Fruit fly (Drosophila melanogaster) whole organism: ENCODE data around the gene PGRP-SB1.

ENCODE experiments used
- CG8478 ChIP-seq: fragments of >200 bp; optimal IDR thresholded peaks from 2 replicates; lab custom pipeline; 2018; ENCODE audit warnings: inconsistent platforms
- Dll ChIP-seq: fragments of >200 bp; optimal IDR thresholded peaks from 2 replicates; lab custom pipeline; 2017
- EcR ChIP-seq, 2 experiments: fragments of >200 bp; optimal IDR thresholded peaks; 2 replicates each; lab custom pipeline; 2017; ENCODE audit warnings: missing biosample characterization in 2 of 2, missing genetic modification characterization in 2 of 2, missing genetic modification reagents in 2 of 2
- pan ChIP-seq: fragments of >200 bp; optimal IDR thresholded peaks from 2 replicates; lab custom pipeline; 2017
- psq ChIP-seq: fragments of >200 bp; optimal IDR thresholded peaks from 2 replicates; lab custom pipeline; 2017
- usp ChIP-seq: fragments of >200 bp; optimal IDR thresholded peaks from 2 replicates; lab custom pipeline; 2017; ENCODE audit warnings: missing biosample characterization, missing genetic modification characterization, mixed read lengths

The PGRP-SB1 gene

dm6 chr3L:16727939-16728635, at the start of gene PGRP-SB1:
Gene PGRP-SB1 (minus strand): TSS chr3L:16727989.
- TF ChIP-seq pan (lab: Kevin White, UChicago), result peak; percentile 70
- no peak for TF ChIP-seq EcR (GFP tag; optimal IDR thresholded peaks at IDR 0.05; lab: Kevin White, UChicago)

dm6 chr3L:16772755-16773523, 45.1 kb upstream of the PGRP-SB1 start:
- no peak for TF ChIP-seq CG8478 (lab: Kevin White, UChicago)
- no peak for TF ChIP-seq Dll (lab: Kevin White, UChicago)
- no peak for TF ChIP-seq psq
- TF ChIP-seq pan (lab: Kevin White, UChicago), result no peak
- TF ChIP-seq usp (GFP tag; lab: Kevin White, UChicago), result no peak

- TF ChIP-seq Dll (lab: Kevin White, UChicago) (no peak), usp (GFP tag; lab: Kevin White, UChicago) (no peak), pan (lab: Kevin White, UChicago) (no peak), EcR (GFP tag; optimal IDR thresholded peaks at IDR 0.05; lab: Kevin White, UChicago) (no peak), CG8478 (lab: Kevin White, UChicago) (no peak), psq (no peak)
Observed at dm6 chr3L:16769866-16770265, 42.1 kb upstream of the PGRP-SB1 start.

- no peak for TF ChIP-seq Dll (lab: Kevin White, UChicago)
- no peak for TF ChIP-seq pan (lab: Kevin White, UChicago)
- TF ChIP-seq usp (GFP tag; lab: Kevin White, UChicago), result no peak
- TF ChIP-seq CG8478 (lab: Kevin White, UChicago), result no peak
- TF ChIP-seq EcR (GFP tag; optimal IDR thresholded peaks at IDR 0.05; lab: Kevin White, UChicago), result no peak
- TF ChIP-seq psq, result no peak
Observed at dm6 chr3L:16768001-16768652, 40.3 kb upstream of the PGRP-SB1 start.

dm6 chr3L:16766901-16767300, 39.1 kb upstream of the PGRP-SB1 start:
- no peak for TF ChIP-seq CG8478 (lab: Kevin White, UChicago)
- no peak for TF ChIP-seq usp (GFP tag; lab: Kevin White, UChicago)
- TF ChIP-seq Dll (lab: Kevin White, UChicago), result no peak
- TF ChIP-seq pan (lab: Kevin White, UChicago), result no peak
- TF ChIP-seq EcR (GFP tag; optimal IDR thresholded peaks at IDR 0.05; lab: Kevin White, UChicago), result no peak

dm6 chr3L:16765647-16766628, 38.1 kb upstream of the PGRP-SB1 start, which contains the start of gene Nrt:
Gene Nrt (plus strand): TSS chr3L:16766072.
- TF ChIP-seq psq, result no peak
- no peak for TF ChIP-seq EcR (GFP tag; optimal IDR thresholded peaks at IDR 0.05; lab: Kevin White, UChicago)
- no peak for TF ChIP-seq Dll (lab: Kevin White, UChicago)
- TF ChIP-seq CG8478 (lab: Kevin White, UChicago), result no peak
- no peak for TF ChIP-seq pan (lab: Kevin White, UChicago)
- TF ChIP-seq usp (GFP tag; lab: Kevin White, UChicago), result no peak

- TF ChIP-seq usp (GFP tag; lab: Kevin White, UChicago) (no peak), CG8478 (lab: Kevin White, UChicago) (no peak), Dll (lab: Kevin White, UChicago) (no peak), psq (no peak), EcR (GFP tag; optimal IDR thresholded peaks at IDR 0.05; lab: Kevin White, UChicago) (peak in 1 of 2 experiments; percentile 64)
Observed at dm6 chr3L:16762203-16762997, 34.6 kb upstream of the PGRP-SB1 start.

- no peak for TF ChIP-seq Dll (lab: Kevin White, UChicago)
- no peak for TF ChIP-seq psq
- no peak for TF ChIP-seq pan (lab: Kevin White, UChicago)
- no peak for TF ChIP-seq CG8478 (lab: Kevin White, UChicago)
- TF ChIP-seq usp (GFP tag; lab: Kevin White, UChicago), result no peak
- no peak for TF ChIP-seq EcR (GFP tag; optimal IDR thresholded peaks at IDR 0.05; lab: Kevin White, UChicago)
Observed at dm6 chr3L:16760274-16760673, 32.5 kb upstream of the PGRP-SB1 start.

dm6 chr3L:16759483-16759882, 31.7 kb upstream of the PGRP-SB1 start:
- TF ChIP-seq pan (lab: Kevin White, UChicago), result no peak
- no peak for TF ChIP-seq CG8478 (lab: Kevin White, UChicago)
- TF ChIP-seq usp (GFP tag; lab: Kevin White, UChicago), result no peak
- TF ChIP-seq Dll (lab: Kevin White, UChicago), result no peak
- no peak for TF ChIP-seq EcR (GFP tag; optimal IDR thresholded peaks at IDR 0.05; lab: Kevin White, UChicago)
- no peak for TF ChIP-seq psq
